Fruit fly (Drosophila melanogaster) whole organism: ENCODE data around the gene CG44815.

Experiments
- Dll ChIP-seq: fragments of >200 bp; optimal IDR thresholded peaks from 2 replicates; lab custom pipeline; 2017
- EcR ChIP-seq, 2 experiments: fragments of >200 bp; optimal IDR thresholded peaks; 2 replicates each; lab custom pipeline; 2017; ENCODE audit warnings: missing biosample characterization in 2 of 2, missing genetic modification characterization in 2 of 2, missing genetic modification reagents in 2 of 2
- pan ChIP-seq: fragments of >200 bp; optimal IDR thresholded peaks from 2 replicates; lab custom pipeline; 2017
- psq ChIP-seq: fragments of >200 bp; optimal IDR thresholded peaks from 2 replicates; lab custom pipeline; 2017

dm6 chrX:9485175-9485574, 39.2 kb upstream of the CG44815 start:
- TF ChIP-seq psq = no peak
- no peak for TF ChIP-seq EcR (GFP tag; optimal IDR thresholded peaks at IDR 0.05; lab: Kevin White, UChicago)
- no peak for TF ChIP-seq pan (lab: Kevin White, UChicago)
- TF ChIP-seq Dll (lab: Kevin White, UChicago) = no peak
